Worm (Caenorhabditis elegans) whole organism, L1 larva: ENCODE results near the gene C50C3.1.

Experiments used
- C16A3.4 ChIP-seq: fragments of 150-350 bp; optimal IDR thresholded peaks from 2 replicates; lab custom pipeline; 2014; ENCODE audit warnings: missing biosample characterization, missing genetic modification characterization
- C34B4.2 ChIP-seq: sonication (generic microtip); optimal IDR thresholded peaks from 2 replicates; lab custom pipeline; 2017; ENCODE audit warnings: mild to moderate bottlenecking, missing genetic modification characterization, missing compliant biosample characterization
- aha-1 ChIP-seq: fragments of 150-350 bp; optimal IDR thresholded peaks from 2 replicates; lab custom pipeline; 2014; ENCODE audit warnings: missing biosample characterization, missing genetic modification characterization
- aly-2 ChIP-seq: fragments of 150-350 bp; optimal IDR thresholded peaks from 2 replicates; lab custom pipeline; 2014; ENCODE audit warnings: missing biosample characterization, missing genetic modification characterization
- ceh-63 ChIP-seq: fragments of 200-800 bp; sonication (Bioruptor generic); optimal IDR thresholded peaks from 2 replicates; lab custom pipeline; 2018; ENCODE audit warnings: mild to moderate bottlenecking, missing genetic modification characterization, missing compliant biosample characterization
- ceh-82 ChIP-seq, 3 experiments: fragments of 150-350 bp in 1 of 3; sonication (generic microtip) in 2 of 3; optimal IDR thresholded peaks; 2 replicates each; lab custom pipeline; 2014 to 2017; ENCODE audit warnings: missing biosample characterization in 3 of 3, missing genetic modification characterization in 3 of 3
- ces-1 ChIP-seq: fragments of 150-350 bp; optimal IDR thresholded peaks from 2 replicates; lab custom pipeline; 2014; ENCODE audit warnings: missing biosample characterization, missing genetic modification reagents, missing genetic modification characterization
- dpl-1 ChIP-seq, 3 experiments: fragments of 150-350 bp in 2 of 3; sonication (generic microtip) in 1 of 3; optimal IDR thresholded peaks; 2 replicates each; lab custom pipeline; 2014 to 2017; ENCODE audit warnings: missing biosample characterization in 3 of 3, missing genetic modification characterization in 3 of 3, missing genetic modification reagents in 3 of 3
- dsc-1 ChIP-seq: sonication (generic microtip); optimal IDR thresholded peaks from 2 replicates; lab custom pipeline; 2016; ENCODE audit warnings: mild to moderate bottlenecking, missing genetic modification characterization, missing compliant biosample characterization
- efl-1 ChIP-seq, 4 experiments: fragments of 150-350 bp; optimal IDR thresholded peaks in 3 of 4; peaks in 1 of 4; 1 replicate in 1 of 4; 2 replicates in 3 of 4; lab custom pipeline; 2014; ENCODE audit warnings: missing biosample characterization in 2 of 4, missing genetic modification characterization in 2 of 4, missing genetic modification reagents in 2 of 4
- egl-13 ChIP-seq: sonication (generic microtip); optimal IDR thresholded peaks from 2 replicates; lab custom pipeline; 2016; ENCODE audit warnings: missing genotype, missing genetic modification reagents, missing genetic modification characterization, missing compliant biosample characterization
- elt-2 ChIP-seq: sonication (generic microtip); optimal IDR thresholded peaks from 2 replicates; lab custom pipeline; 2016; ENCODE audit warnings: missing genetic modification characterization, mild to moderate bottlenecking, inconsistent platforms, missing compliant biosample characterization, missing genetic modification reagents
- ets-5 ChIP-seq: fragments of 200-800 bp; sonication (Bioruptor generic); IDR thresholded peaks from 2 replicates; pipeline ENCODE4 v1.3.6; 2022; ENCODE audit warnings: missing genetic modification characterization, missing compliant biosample characterization
- fkh-8 ChIP-seq: sonication (generic microtip); optimal IDR thresholded peaks from 2 replicates; lab custom pipeline; 2016; ENCODE audit warnings: mild to moderate bottlenecking, missing genetic modification characterization, missing compliant biosample characterization
- hlh-17 ChIP-seq: fragments of 200-800 bp; sonication (Bioruptor generic); optimal IDR thresholded peaks from 2 replicates; lab custom pipeline; 2018; ENCODE audit warnings: missing genetic modification characterization, mild to moderate bottlenecking, missing compliant biosample characterization, moderate library complexity, borderline replicate concordance
- hlh-4 ChIP-seq: sonication (generic microtip); optimal IDR thresholded peaks from 2 replicates; lab custom pipeline; 2016; ENCODE audit warnings: mild to moderate bottlenecking, missing genetic modification characterization, missing compliant biosample characterization
- hpl-2 ChIP-seq: fragments of 150-350 bp; optimal IDR thresholded peaks from 2 replicates; lab custom pipeline; 2014; ENCODE audit warnings: missing biosample characterization, missing genetic modification reagents, missing genetic modification characterization
- irx-1 ChIP-seq: sonication (generic microtip); optimal IDR thresholded peaks from 2 replicates; lab custom pipeline; 2016; ENCODE audit warnings: missing genetic modification characterization, missing compliant biosample characterization
- isw-1 ChIP-seq: fragments of 200-800 bp; sonication (Bioruptor generic); IDR thresholded peaks from 2 replicates; pipeline ENCODE4 v1.3.6; 2022; ENCODE audit warnings: missing genetic modification characterization, missing compliant biosample characterization
- jun-1 ChIP-seq: fragments of 150-350 bp; optimal IDR thresholded peaks from 2 replicates; lab custom pipeline; 2014; ENCODE audit warnings: missing biosample characterization, missing genetic modification reagents, missing genetic modification characterization
- lin-13 ChIP-seq: fragments of 150-350 bp; optimal IDR thresholded peaks from 2 replicates; lab custom pipeline; 2014; ENCODE audit warnings: missing biosample characterization, missing genetic modification reagents, missing genetic modification characterization
- lin-14 ChIP-seq: fragments of 200-800 bp; sonication (Bioruptor generic); optimal IDR thresholded peaks from 2 replicates; lab custom pipeline; 2018; ENCODE audit warnings: mild to moderate bottlenecking, missing genetic modification characterization, moderate library complexity, missing compliant biosample characterization
- lin-15B ChIP-seq: fragments of 150-350 bp; sonication (generic microtip); optimal IDR thresholded peaks from 3 replicates; lab custom pipeline; 2014; ENCODE audit warnings: missing biosample characterization, missing genetic modification characterization
- lin-35 ChIP-seq, 2 experiments: fragments of 150-350 bp; optimal IDR thresholded peaks; 2 replicates each; lab custom pipeline; 2014; ENCODE audit warnings: missing biosample characterization in 2 of 2, missing genetic modification characterization in 2 of 2, missing genetic modification reagents in 2 of 2
- lin-39 ChIP-seq: fragments of 150-350 bp; optimal IDR thresholded peaks from 2 replicates; lab custom pipeline; 2014; ENCODE audit warnings: missing biosample characterization, missing genetic modification reagents, missing genetic modification characterization
- lsy-2 ChIP-seq, 2 experiments: fragments of 150-350 bp; optimal IDR thresholded peaks; 2 replicates each; lab custom pipeline; 2014; ENCODE audit warnings: missing biosample characterization in 2 of 2, missing genetic modification characterization in 2 of 2
- mab-9 ChIP-seq: fragments of 200-800 bp; sonication (Bioruptor generic); IDR thresholded peaks from 2 replicates; pipeline ENCODE4 v1.3.6; 2022; ENCODE audit warnings: missing genetic modification reagents, missing genetic modification characterization, missing compliant biosample characterization
- mdl-1 ChIP-seq, 2 experiments: fragments of 150-350 bp; optimal IDR thresholded peaks; 2 replicates each; lab custom pipeline; 2014 to 2017; ENCODE audit warnings: missing biosample characterization in 2 of 2, missing genetic modification characterization in 2 of 2, inconsistent platforms in 1 of 2
- nhr-11 ChIP-seq: fragments of 150-350 bp; optimal IDR thresholded peaks from 2 replicates; lab custom pipeline; 2014; ENCODE audit warnings: missing biosample characterization, missing genetic modification characterization
- nhr-12 ChIP-seq: sonication (generic microtip); optimal IDR thresholded peaks from 2 replicates; lab custom pipeline; 2017; ENCODE audit warnings: missing biosample characterization, missing genetic modification characterization
- nhr-28 ChIP-seq: fragments of 150-350 bp; optimal IDR thresholded peaks from 2 replicates; lab custom pipeline; 2014; ENCODE audit warnings: missing biosample characterization, missing genetic modification characterization
- nhr-47 ChIP-seq: sonication (generic microtip); optimal IDR thresholded peaks from 2 replicates; lab custom pipeline; 2016; ENCODE audit warnings: mild to moderate bottlenecking, missing genetic modification characterization, moderate library complexity, missing compliant biosample characterization
- nhr-71 ChIP-seq: sonication (generic microtip); optimal IDR thresholded peaks from 2 replicates; lab custom pipeline; 2016; ENCODE audit warnings: mild to moderate bottlenecking, missing genetic modification characterization, moderate library complexity, missing compliant biosample characterization
- nhr-77 ChIP-seq: fragments of 150-350 bp; optimal IDR thresholded peaks from 2 replicates; lab custom pipeline; 2014; ENCODE audit warnings: missing biosample characterization, missing genetic modification characterization
- nhr-85 ChIP-seq: sonication (generic microtip); peaks from one replicate; lab custom pipeline; 2016; ENCODE audit warnings: missing genetic modification characterization, inconsistent platforms, missing compliant biosample characterization
- nhr-90 ChIP-seq: sonication (generic microtip); optimal IDR thresholded peaks from 2 replicates; lab custom pipeline; 2016; ENCODE audit warnings: mild to moderate bottlenecking, missing genetic modification characterization, missing compliant biosample characterization; ENCODE audit not compliant: poor library complexity
- pag-3 ChIP-seq: sonication (generic microtip); optimal IDR thresholded peaks from 2 replicates; lab custom pipeline; 2017; ENCODE audit warnings: missing genetic modification characterization, mild to moderate bottlenecking, missing compliant biosample characterization, antibody characterized with exemption, borderline replicate concordance; ENCODE audit not compliant: insufficient read depth
- pax-3 ChIP-seq: fragments of 200-800 bp; sonication (Bioruptor generic); optimal IDR thresholded peaks from 2 replicates; lab custom pipeline; 2018; ENCODE audit warnings: mild to moderate bottlenecking, missing genetic modification characterization, moderate library complexity, missing compliant biosample characterization
- pqm-1 ChIP-seq: sonication (generic microtip); optimal IDR thresholded peaks from 3 replicates; lab custom pipeline; 2017; ENCODE audit warnings: missing biosample characterization, missing genetic modification characterization
- snu-23 ChIP-seq: sonication (generic microtip); optimal IDR thresholded peaks from 2 replicates; lab custom pipeline; 2016; ENCODE audit warnings: missing genetic modification characterization, missing compliant biosample characterization
- sox-4 ChIP-seq: sonication (generic microtip); optimal IDR thresholded peaks from 2 replicates; lab custom pipeline; 2016; ENCODE audit warnings: missing genetic modification characterization, missing compliant biosample characterization
- sptf-1 ChIP-seq: fragments of 150-350 bp; optimal IDR thresholded peaks from 2 replicates; lab custom pipeline; 2014; ENCODE audit warnings: missing biosample characterization, missing genetic modification characterization
- swsn-7 ChIP-seq: sonication (generic microtip); optimal IDR thresholded peaks from 2 replicates; lab custom pipeline; 2016; ENCODE audit warnings: missing genetic modification characterization, missing compliant biosample characterization
- tbx-2 ChIP-seq: sonication (generic microtip); optimal IDR thresholded peaks from 2 replicates; lab custom pipeline; 2016; ENCODE audit warnings: missing genetic modification characterization, missing compliant biosample characterization
- unc-130 ChIP-seq: fragments of 150-350 bp; optimal IDR thresholded peaks from 2 replicates; lab custom pipeline; 2017; ENCODE audit warnings: missing biosample characterization, missing genetic modification characterization, inconsistent platforms
- unc-30 ChIP-seq: sonication (generic microtip); optimal IDR thresholded peaks from 2 replicates; lab custom pipeline; 2017; ENCODE audit warnings: missing biosample characterization, missing genetic modification characterization
- unc-62 ChIP-seq: fragments of 150-350 bp; optimal IDR thresholded peaks from 2 replicates; lab custom pipeline; 2014; ENCODE audit warnings: missing biosample characterization, missing genetic modification reagents, missing genetic modification characterization
- unc-86 ChIP-seq: sonication (generic microtip); optimal IDR thresholded peaks from 2 replicates; lab custom pipeline; 2016; ENCODE audit warnings: missing genetic modification characterization, missing compliant biosample characterization
- unc-98 ChIP-seq: fragments of 200-800 bp; sonication (Bioruptor generic); IDR thresholded peaks from 2 replicates; pipeline ENCODE4 v1.3.6; 2022; ENCODE audit warnings: missing genetic modification characterization, missing compliant biosample characterization
- xbp-1 ChIP-seq: sonication (generic microtip); optimal IDR thresholded peaks from 2 replicates; lab custom pipeline; 2016; ENCODE audit warnings: missing genetic modification characterization, missing compliant biosample characterization
- zip-4 ChIP-seq: fragments of 200-800 bp; sonication (Bioruptor generic); optimal IDR thresholded peaks from 2 replicates; lab custom pipeline; 2018; ENCODE audit warnings: mild to moderate bottlenecking, missing genetic modification characterization, moderate library complexity, missing compliant biosample characterization
- ztf-4 ChIP-seq: fragments of 150-350 bp; optimal IDR thresholded peaks from 2 replicates; lab custom pipeline; 2014; ENCODE audit warnings: missing biosample characterization, missing genetic modification characterization

C50C3.1 gene

DNA sequence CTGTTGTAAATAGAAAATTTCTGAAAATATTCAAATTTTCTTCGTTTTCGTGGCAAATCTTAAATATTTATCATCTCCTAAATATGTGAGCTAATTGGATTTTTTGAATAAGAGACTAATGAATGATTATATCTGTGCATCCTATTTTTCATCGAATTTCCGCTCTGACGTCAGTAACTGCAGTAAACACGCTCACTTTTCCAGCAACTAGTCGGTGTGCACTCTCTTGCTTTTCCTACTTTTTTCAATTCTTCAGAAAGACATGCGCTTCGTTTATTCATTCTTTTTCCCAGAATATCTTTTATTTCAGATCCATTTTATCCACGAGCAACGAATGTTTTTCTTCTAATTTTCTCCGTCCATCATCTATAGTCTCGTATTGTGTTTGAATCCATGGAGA, 37.7 kb downstream of the C50C3.1 start:
- TF ChIP-seq nhr-77 (tag; lab: Kevin White, UChicago) (no peak), egl-13 (peak; percentile 76), isw-1 (no peak), elt-2 (tag; lab: Kevin White, UChicago) (no peak), nhr-12 (tag; lab: Kevin White, UChicago) (no peak), nhr-11 (tag; lab: Kevin White, UChicago) (peak; percentile 45), aly-2 (tag; lab: Kevin White, UChicago) (no peak), pqm-1 (tag; lab: Kevin White, UChicago) (no peak), pax-3 (tag; lab: Kevin White, UChicago) (peak; percentile 23), nhr-28 (no peak), pag-3 (tag; lab: Kevin White, UChicago) (no peak), ceh-63 (no peak), efl-1 (optimal IDR thresholded peaks at IDR 0.05; lab: Kevin White, UChicago) (no peak), efl-1 (GFP tag; optimal IDR thresholded peaks at IDR 0.05 in 1 of 2; lab: Kevin White, UChicago) (no peak), swsn-7 (peak; percentile 43), fkh-8 (peak; percentile 71), dsc-1 (tag; lab: Kevin White, UChicago) (peak; percentile 92), sptf-1 (tag; lab: Kevin White, UChicago) (no peak), sox-4 (tag; lab: Kevin White, UChicago) (peak; percentile 1), unc-86 (peak; percentile 91), irx-1 (tag; lab: Kevin White, UChicago) (no peak), lin-35 (GFP tag; optimal IDR thresholded peaks at IDR 0.05; lab: Kevin White, UChicago) (no peak), lin-15B (tag; lab: Kevin White, UChicago) (no peak), unc-98 (no peak), nhr-47 (tag; lab: Kevin White, UChicago) (peak; percentile 70), ces-1 (GFP tag; lab: Kevin White, UChicago) (no peak), zip-4 (no peak), ets-5 (no peak), dpl-1 (GFP tag; optimal IDR thresholded peaks at IDR 0.05; lab: Kevin White, UChicago) (no peak), nhr-71 (tag; lab: Kevin White, UChicago) (peak; percentile 73), C34B4.2 (tag; lab: Kevin White, UChicago) (no peak), xbp-1 (tag; lab: Kevin White, UChicago) (no peak), hlh-4 (tag; lab: Kevin White, UChicago) (no peak), tbx-2 (no peak), unc-130 (tag; lab: Kevin White, UChicago) (no peak), ceh-82 (tag; optimal IDR thresholded peaks at IDR 0.05; lab: Kevin White, UChicago) (no peak), lin-13 (GFP tag; lab: Kevin White, UChicago) (no peak), hlh-17 (GFP tag; lab: Kevin White, UChicago) (no peak), mab-9 (GFP tag; lab: Robert Waterston, UW) (no peak), unc-30 (tag; lab: Kevin White, UChicago) (no peak), aha-1 (tag; lab: Kevin White, UChicago) (no peak), nhr-90 (no peak), mdl-1 (tag; optimal IDR thresholded peaks at IDR 0.05; lab: Kevin White, UChicago) (no peak), ztf-4 (peak; percentile 45), lin-14 (GFP tag; lab: Kevin White, UChicago) (peak; percentile 63), lsy-2 (tag; optimal IDR thresholded peaks at IDR 0.05; lab: Kevin White, UChicago) (no peak), jun-1 (tag; lab: Kevin White, UChicago) (no peak), nhr-85 (tag; lab: Kevin White, UChicago) (no peak), lin-39 (no peak), hpl-2 (GFP tag; lab: Kevin White, UChicago) (no peak), snu-23 (GFP tag; lab: Kevin White, UChicago) (no peak), C16A3.4 (tag; lab: Kevin White, UChicago) (no peak), unc-62 (GFP tag; lab: Kevin White, UChicago) (no peak)
